Worm (Caenorhabditis elegans) whole organism, L4/young adult: ENCODE measurements around the gene fbxb-52.

Source experiments
- W03F9.2 ChIP-seq: fragments of 150-350 bp; optimal IDR thresholded peaks from 2 replicates; lab custom pipeline; 2014; ENCODE audit warnings: missing biosample characterization, missing genetic modification characterization
- dao-5 ChIP-seq: sonication (generic microtip); optimal IDR thresholded peaks from 2 replicates; lab custom pipeline; 2016; ENCODE audit warnings: missing genotype, missing genetic modification characterization, moderate library complexity, missing compliant biosample characterization
- him-1 ChIP-seq: sonication (generic microtip); optimal IDR thresholded peaks from 2 replicates; lab custom pipeline; 2016; ENCODE audit warnings: missing genotype, missing genetic modification reagents, missing genetic modification characterization, missing compliant biosample characterization

DNA sequence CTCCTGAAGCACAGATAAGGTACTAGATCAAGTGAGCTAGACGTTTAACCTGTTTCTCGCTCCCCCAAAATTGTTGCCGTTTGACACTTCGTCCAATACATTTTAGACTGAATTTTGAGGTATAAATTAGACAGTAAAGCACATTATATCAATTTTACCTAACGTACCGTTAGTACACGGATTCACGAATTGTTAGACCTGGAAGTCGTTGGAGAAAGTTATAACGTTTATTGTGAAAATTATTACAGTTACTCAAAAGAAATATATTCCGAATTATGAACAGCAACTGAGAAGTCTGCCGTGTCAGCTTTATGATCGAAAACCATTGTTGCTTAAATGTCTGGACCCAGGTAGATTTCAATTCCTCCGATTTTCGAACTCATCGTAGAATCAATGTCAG lies 10.4 kb upstream of the fbxb-52 start:
- no peak for TF ChIP-seq W03F9.2 (tag; lab: Kevin White, UChicago)
- TF ChIP-seq him-1 (tag; lab: Kevin White, UChicago): no peak
- no peak for TF ChIP-seq dao-5 (tag; lab: Kevin White, UChicago)
